Worm (Caenorhabditis elegans) whole organism, L4 larva: ENCODE measurements around the gene Y51A2B.6.

Experiments used
- R02D3.7 ChIP-seq: fragments of 150-350 bp; sonication (generic microtip); optimal IDR thresholded peaks from 3 replicates; lab custom pipeline; 2014; ENCODE audit warnings: missing biosample characterization, missing genetic modification characterization
- Y48G9A.11 ChIP-seq: fragments of 200-800 bp; sonication (Bioruptor generic); IDR thresholded peaks from 2 replicates; pipeline ENCODE4 v1.3.6; 2022; ENCODE audit warnings: missing genetic modification reagents, missing genetic modification characterization, missing compliant biosample characterization
- snpc-4 ChIP-seq: fragments of 150-350 bp; optimal IDR thresholded peaks from 2 replicates; lab custom pipeline; 2014; ENCODE audit warnings: missing biosample characterization, missing genetic modification characterization
- unc-130 ChIP-seq: sonication (generic microtip); optimal IDR thresholded peaks from 2 replicates; lab custom pipeline; 2016; ENCODE audit warnings: missing genetic modification reagents, missing genetic modification characterization, missing compliant biosample characterization
- zag-1 ChIP-seq: fragments of 150-350 bp; optimal IDR thresholded peaks from 2 replicates; lab custom pipeline; 2014; ENCODE audit warnings: missing biosample characterization, missing genetic modification characterization

DNA sequence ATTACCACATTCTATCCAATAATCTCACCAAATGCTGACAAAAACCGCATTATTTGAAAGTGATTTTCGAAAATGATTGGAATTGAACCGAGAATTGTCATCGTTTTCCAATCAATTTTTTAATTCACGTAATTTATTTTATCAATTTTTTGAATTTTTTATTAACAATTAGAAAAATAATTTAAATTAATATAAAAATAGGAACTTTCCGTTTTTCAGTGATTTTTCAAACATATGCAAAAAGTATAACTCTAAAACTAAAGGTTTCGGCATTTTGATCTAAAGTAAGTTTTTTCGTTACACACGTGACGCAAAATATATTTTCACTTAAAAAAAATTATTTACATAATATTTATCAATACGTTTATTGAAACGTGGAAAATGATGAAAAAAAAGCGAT, at the start of gene Y51A2B.6:
- TF ChIP-seq Y48G9A.11 (no peak), unc-130 (GFP tag; lab: Kevin White, UChicago) (no peak), zag-1 (tag; lab: Kevin White, UChicago) (no peak), R02D3.7 (tag; lab: Kevin White, UChicago) (no peak), snpc-4 (tag; lab: Kevin White, UChicago) (no peak)
